Fruit fly (Drosophila melanogaster) whole organism, embryonic: ENCODE results near the gene CG33341.

Source experiments
- Atf3 ChIP-seq: fragments of 200-800 bp; sonication (Bioruptor generic); optimal IDR thresholded peaks from 3 replicates; lab custom pipeline; 2016; ENCODE audit warnings: missing biosample characterization, missing genetic modification characterization
- B-H2 ChIP-seq: fragments of 200-800 bp; sonication (Bioruptor generic); optimal IDR thresholded peaks from 2 replicates; lab custom pipeline; 2018; ENCODE audit warnings: missing biosample characterization, mild to moderate bottlenecking, missing genetic modification characterization
- Bgb ChIP-seq: fragments of 200-800 bp; sonication (Bioruptor generic); IDR thresholded peaks from 2 replicates; pipeline ENCODE4 v1.3.6; 2022; ENCODE audit warnings: missing biosample characterization, missing genetic modification characterization; ENCODE audit not compliant: partially characterized antibody
- Blimp-1 ChIP-seq: fragments of 200-800 bp; sonication (Bioruptor generic); optimal IDR thresholded peaks from 3 replicates; lab custom pipeline; 2018; ENCODE audit warnings: missing biosample characterization, missing genetic modification characterization, mild to moderate bottlenecking, moderate library complexity, missing genetic modification reagents
- CG13287 ChIP-seq: fragments of 200-800 bp; sonication (Bioruptor generic); IDR thresholded peaks from 2 replicates; pipeline ENCODE4 v1.3.6; 2022; ENCODE audit warnings: missing biosample characterization, missing genetic modification characterization; ENCODE audit not compliant: partially characterized antibody
- CG17328 ChIP-seq: fragments of 200-800 bp; sonication (Bioruptor generic); IDR thresholded peaks from 2 replicates; pipeline ENCODE4 v1.3.6; 2022; ENCODE audit warnings: missing biosample characterization, missing genetic modification characterization
- CG32532 ChIP-seq: fragments of 200-800 bp; sonication (Bioruptor generic); IDR thresholded peaks from 2 replicates; pipeline ENCODE4 v1.3.6; 2022; ENCODE audit warnings: missing biosample characterization, missing genetic modification characterization
- CG32767 ChIP-seq: fragments of 200-800 bp; sonication (Bioruptor generic); IDR thresholded peaks from 2 replicates; pipeline ENCODE4 v1.3.6; 2022; ENCODE audit warnings: missing biosample characterization, missing genetic modification characterization
- CG34422 ChIP-seq: fragments of 200-800 bp; sonication (Bioruptor generic); IDR thresholded peaks from 3 replicates; pipeline ENCODE4 v1.3.6; 2022; ENCODE audit warnings: missing biosample characterization, missing genetic modification characterization
- CG4328 ChIP-seq: fragments of 200-800 bp; sonication (Bioruptor generic); optimal IDR thresholded peaks from 3 replicates; lab custom pipeline; 2017; ENCODE audit warnings: missing biosample characterization, missing genetic modification reagents, missing genetic modification characterization
- CG4360 ChIP-seq: fragments of 200-800 bp; sonication (Bioruptor generic); IDR thresholded peaks from 2 replicates; pipeline ENCODE4 v1.3.6; 2022; ENCODE audit warnings: missing biosample characterization, missing genetic modification characterization
- CG4820 ChIP-seq: fragments of 200-800 bp; sonication (Bioruptor generic); optimal IDR thresholded peaks from 3 replicates; lab custom pipeline; 2016; ENCODE audit warnings: missing biosample characterization, missing genetic modification characterization
- CG4854 ChIP-seq: fragments of 200-800 bp; sonication (Bioruptor generic); optimal IDR thresholded peaks from 2 replicates; lab custom pipeline; 2016; ENCODE audit warnings: missing biosample characterization, missing genetic modification characterization, inconsistent platforms
- CG6683 ChIP-seq: fragments of 200-800 bp; sonication (Bioruptor generic); optimal IDR thresholded peaks from 2 replicates; lab custom pipeline; 2017; ENCODE audit warnings: missing biosample characterization, mild to moderate bottlenecking, missing genetic modification characterization, missing genetic modification reagents
- CG7786 ChIP-seq: fragments of 200-800 bp; sonication (Bioruptor generic); optimal IDR thresholded peaks from 2 replicates; lab custom pipeline; 2016; ENCODE audit warnings: missing biosample characterization, missing genetic modification characterization
- CG8290 ChIP-seq, 3 experiments: fragments of 200-800 bp; sonication (Bioruptor generic); optimal IDR thresholded peaks; 2 replicates each; lab custom pipeline; 2016 to 2019; ENCODE audit warnings: missing biosample characterization in 3 of 3, missing genetic modification characterization in 3 of 3, mild to moderate bottlenecking in 2 of 3, moderate library complexity in 1 of 3
- CG8924 ChIP-seq: fragments of 200-800 bp; optimal IDR thresholded peaks from 3 replicates; lab custom pipeline; 2019; ENCODE audit warnings: missing biosample characterization, mild to moderate bottlenecking, missing genetic modification characterization, moderate library complexity
- CG9797 ChIP-seq: fragments of 200-800 bp; sonication (Bioruptor generic); optimal IDR thresholded peaks from 3 replicates; lab custom pipeline; 2018; ENCODE audit warnings: missing biosample characterization, mild to moderate bottlenecking, missing genetic modification characterization
- Deaf1 ChIP-seq: fragments of 200-800 bp; optimal IDR thresholded peaks from 3 replicates; lab custom pipeline; 2019; ENCODE audit warnings: missing biosample characterization, mild to moderate bottlenecking, missing genetic modification characterization, moderate library complexity
- Dip3 ChIP-seq: fragments of 200-800 bp; sonication (Bioruptor generic); optimal IDR thresholded peaks from 3 replicates; lab custom pipeline; 2016; ENCODE audit warnings: missing biosample characterization, missing genetic modification characterization
- Dref ChIP-seq: fragments of 200-800 bp; sonication (Bioruptor generic); IDR thresholded peaks from 2 replicates; pipeline ENCODE4 v1.3.6; 2022; ENCODE audit warnings: missing biosample characterization, missing genetic modification characterization
- ERR ChIP-seq: fragments of 200-800 bp; sonication (Bioruptor generic); optimal IDR thresholded peaks from 2 replicates; lab custom pipeline; 2016; ENCODE audit warnings: missing biosample characterization, missing genetic modification characterization
- Gsc ChIP-seq: fragments of 200-800 bp; sonication (Bioruptor generic); IDR thresholded peaks from 2 replicates; pipeline ENCODE4 v1.3.6; 2022; ENCODE audit warnings: missing biosample characterization, missing genetic modification characterization
- H2.0 ChIP-seq: fragments of 200-800 bp; sonication (Bioruptor generic); IDR thresholded peaks from 2 replicates; pipeline ENCODE4 v1.3.6; 2022; ENCODE audit warnings: missing biosample characterization, missing genetic modification characterization
- Mad ChIP-seq: fragments of 200-800 bp; sonication (Bioruptor generic); optimal IDR thresholded peaks from 2 replicates; lab custom pipeline; 2016; ENCODE audit warnings: missing biosample characterization, missing genetic modification characterization
- Neu2 ChIP-seq: fragments of 200-800 bp; sonication (Bioruptor generic); optimal IDR thresholded peaks from 3 replicates; lab custom pipeline; 2016; ENCODE audit warnings: missing biosample characterization, missing genetic modification characterization, borderline replicate concordance
- Rfx ChIP-seq: fragments of 200-800 bp; sonication (Bioruptor generic); IDR thresholded peaks from 2 replicates; pipeline ENCODE4 v1.3.6; 2022; ENCODE audit warnings: missing biosample characterization, missing genetic modification characterization
- Sox100B ChIP-seq: fragments of 200-800 bp; sonication (Bioruptor generic); optimal IDR thresholded peaks from 3 replicates; lab custom pipeline; 2018; ENCODE audit warnings: missing biosample characterization, mild to moderate bottlenecking, missing genetic modification characterization
- Spps ChIP-seq: fragments of 200-800 bp; sonication (Bioruptor generic); optimal IDR thresholded peaks from 2 replicates; lab custom pipeline; 2018; ENCODE audit warnings: missing biosample characterization, mild to moderate bottlenecking, missing genetic modification characterization
- Sry-β ChIP-seq: fragments of 200-800 bp; sonication (Bioruptor generic); optimal IDR thresholded peaks from 2 replicates; lab custom pipeline; 2018; ENCODE audit warnings: missing biosample characterization, mild to moderate bottlenecking, missing genetic modification characterization, moderate library complexity
- Usf ChIP-seq: fragments of 200-800 bp; sonication (Bioruptor generic); optimal IDR thresholded peaks from 2 replicates; lab custom pipeline; 2017; ENCODE audit warnings: missing genotype, missing biosample characterization, missing genetic modification characterization
- YL-1 ChIP-seq: fragments of 200-800 bp; sonication (Bioruptor generic); optimal IDR thresholded peaks from 3 replicates; lab custom pipeline; 2017; ENCODE audit warnings: missing biosample characterization, mild to moderate bottlenecking, missing genetic modification characterization
- abd-A ChIP-seq: fragments of 200-800 bp; sonication (Bioruptor generic); optimal IDR thresholded peaks from 3 replicates; lab custom pipeline; 2019; ENCODE audit warnings: missing biosample characterization, mild to moderate bottlenecking, missing genetic modification characterization, moderate library complexity
- amos ChIP-seq: fragments of 200-800 bp; sonication (Bioruptor generic); IDR thresholded peaks from 2 replicates; pipeline ENCODE4 v1.3.6; 2022; ENCODE audit warnings: missing biosample characterization, missing genetic modification characterization; ENCODE audit not compliant: partially characterized antibody
- ara ChIP-seq: fragments of 200-800 bp; sonication (Bioruptor generic); IDR thresholded peaks from 2 replicates; pipeline ENCODE4 v1.3.6; 2022; ENCODE audit warnings: missing biosample characterization, missing genetic modification characterization
- corto ChIP-seq: fragments of 200-800 bp; sonication (Bioruptor generic); optimal IDR thresholded peaks from 2 replicates; lab custom pipeline; 2016; ENCODE audit warnings: missing biosample characterization, mild to moderate bottlenecking, missing genetic modification characterization, moderate library complexity
- da ChIP-seq: fragments of 200-800 bp; sonication (Bioruptor generic); optimal IDR thresholded peaks from 2 replicates; lab custom pipeline; 2016; ENCODE audit warnings: missing biosample characterization, missing genetic modification characterization
- dm ChIP-seq: fragments of 200-800 bp; sonication (Bioruptor generic); optimal IDR thresholded peaks from 3 replicates; lab custom pipeline; 2016; ENCODE audit warnings: missing biosample characterization, missing genetic modification characterization
- esg ChIP-seq: fragments of 200-800 bp; sonication (Bioruptor generic); conservative IDR thresholded peaks from 2 replicates; pipeline ENCODE4 v1.3.6; 2022; ENCODE audit warnings: missing biosample characterization, missing genetic modification characterization
- fd102C ChIP-seq: fragments of 200-800 bp; sonication (Bioruptor generic); optimal IDR thresholded peaks from 2 replicates; lab custom pipeline; 2018; ENCODE audit warnings: missing biosample characterization, mild to moderate bottlenecking, missing genetic modification characterization, moderate library complexity
- hkb ChIP-seq, 2 experiments: fragments of 200-800 bp in 1 of 2; fragments of >200 bp in 1 of 2; sonication (Bioruptor generic) in 1 of 2; IDR thresholded peaks in 1 of 2; optimal IDR thresholded peaks in 1 of 2; 2 replicates each; pipeline versions ENCODE4 v1.3.6 to Lab custom; 2017 to 2022; ENCODE audit warnings: missing biosample characterization in 1 of 2, missing genetic modification characterization in 1 of 2
- knrl ChIP-seq: fragments of 200-800 bp; sonication (Bioruptor generic); IDR thresholded peaks from 3 replicates; pipeline ENCODE4 v1.3.6; 2022; ENCODE audit warnings: missing biosample characterization, missing genetic modification characterization; ENCODE audit not compliant: partially characterized antibody
- sd ChIP-seq: fragments of 200-800 bp; sonication (Bioruptor generic); optimal IDR thresholded peaks from 3 replicates; lab custom pipeline; 2018; ENCODE audit warnings: missing biosample characterization, mild to moderate bottlenecking, missing genetic modification characterization, moderate library complexity
- sens ChIP-seq: fragments of 200-800 bp; sonication (Bioruptor generic); peaks from one replicate; lab custom pipeline; 2016; ENCODE audit warnings: missing biosample characterization, missing genetic modification characterization
- seq ChIP-seq: fragments of 200-800 bp; sonication (Bioruptor generic); IDR thresholded peaks from 2 replicates; pipeline ENCODE4 v1.3.6; 2022; ENCODE audit warnings: missing biosample characterization, missing genetic modification characterization
- so ChIP-seq: fragments of 200-800 bp; sonication (Bioruptor generic); IDR thresholded peaks from 3 replicates; pipeline ENCODE4 v1.3.6; 2022; ENCODE audit warnings: missing biosample characterization, missing genetic modification characterization
- tin ChIP-seq: fragments of 200-800 bp; sonication (Bioruptor generic); optimal IDR thresholded peaks from 3 replicates; lab custom pipeline; 2016; ENCODE audit warnings: missing biosample characterization, missing genetic modification characterization
- unc-4 ChIP-seq: fragments of 200-800 bp; sonication (Bioruptor generic); IDR thresholded peaks from 2 replicates; pipeline ENCODE4 v1.3.6; 2022; ENCODE audit warnings: missing biosample characterization, missing genetic modification characterization; ENCODE audit not compliant: partially characterized antibody
- unpg ChIP-seq: fragments of 200-800 bp; sonication (Bioruptor generic); optimal IDR thresholded peaks from 3 replicates; lab custom pipeline; 2018; ENCODE audit warnings: missing biosample characterization, mild to moderate bottlenecking, missing genetic modification characterization, moderate library complexity
- zen2 ChIP-seq: fragments of 200-800 bp; sonication (Bioruptor generic); IDR thresholded peaks from 3 replicates; pipeline ENCODE4 v1.3.6; 2022; ENCODE audit warnings: missing biosample characterization, missing genetic modification characterization; ENCODE audit not compliant: partially characterized antibody

The CG33341 gene

dm6 chr3R:24320342-24320711 is 47.8 kb upstream of the CG33341 start (continued):
- no peak for TF ChIP-seq CG4360 (GFP tag; lab: Robert Waterston, UW)
- TF ChIP-seq Mad (GFP tag; lab: Kevin White, UChicago) = no peak
- no peak for TF ChIP-seq Neu2 (GFP tag; lab: Kevin White, UChicago)
- TF ChIP-seq Gsc (GFP tag; lab: Robert Waterston, UW) = no peak
- no peak for TF ChIP-seq CG6683 (GFP tag; lab: Kevin White, UChicago)
- TF ChIP-seq CG17328 (GFP tag; lab: Robert Waterston, UW) = no peak
- no peak for TF ChIP-seq corto (GFP tag; lab: Kevin White, UChicago)
- no peak for TF ChIP-seq sd (tag; lab: Kevin White, UChicago)
- TF ChIP-seq CG32767 (GFP tag; lab: Robert Waterston, UW) = 0 out of 2 replicates have a peak, but pooled peaks have one; percentile 24
- TF ChIP-seq Blimp-1 (GFP tag; lab: Kevin White, UChicago) = no peak
- TF ChIP-seq so = no peak
- TF ChIP-seq CG8924 (tag; lab: Kevin White, UChicago) = peak; percentile 88
- TF ChIP-seq CG4328 (GFP tag; lab: Kevin White, UChicago) = no peak
- TF ChIP-seq CG8290 (GFP tag; optimal IDR thresholded peaks at IDR 0.05; lab: Kevin White, UChicago) = no peak
- no peak for TF ChIP-seq CG8290 (tag; optimal IDR thresholded peaks at IDR 0.05; lab: Kevin White, UChicago)
- no peak for TF ChIP-seq CG9797 (GFP tag; lab: Kevin White, UChicago)
- peak; percentile 90 for TF ChIP-seq sens
- TF ChIP-seq seq (GFP tag; lab: Robert Waterston, UW) = peak; percentile 82
- no peak for TF ChIP-seq hkb (optimal IDR thresholded peaks at IDR 0.05; lab: Kevin White, UChicago)
- peak; percentile 27; the same call in 1 of the 2 replicates for TF ChIP-seq hkb (GFP tag; IDR thresholded peaks at IDR 0.05; lab: Robert Waterston, UW)
- TF ChIP-seq unc-4 (GFP tag; lab: Robert Waterston, UW) = peak; percentile 63
- no peak for TF ChIP-seq da
- TF ChIP-seq CG4854 (GFP tag; lab: Kevin White, UChicago) = no peak
- no peak for TF ChIP-seq Dip3 (GFP tag; lab: Kevin White, UChicago)
- TF ChIP-seq H2.0 (GFP tag; lab: Robert Waterston, UW) = no peak
- no peak for TF ChIP-seq Usf (GFP tag; lab: Kevin White, UChicago)
- TF ChIP-seq amos (GFP tag; lab: Robert Waterston, UW) = peak; percentile 74
- TF ChIP-seq Sox100B (GFP tag; lab: Kevin White, UChicago) = no peak
- TF ChIP-seq Dref (GFP tag; lab: Robert Waterston, UW) = peak; percentile 87
- TF ChIP-seq Sry-β = no peak
- no peak for TF ChIP-seq esg (GFP tag; lab: Robert Waterston, UW)
- TF ChIP-seq ERR (GFP tag; lab: Kevin White, UChicago) = no peak
- TF ChIP-seq abd-A (tag; lab: Kevin White, UChicago) = no peak
- TF ChIP-seq CG34422 (GFP tag; lab: Robert Waterston, UW) = no peak
- TF ChIP-seq CG32532 (GFP tag; lab: Robert Waterston, UW) = no peak
- TF ChIP-seq zen2 (GFP tag; lab: Robert Waterston, UW) = peak; percentile 57; the same call in 2 of the 3 replicates
- TF ChIP-seq YL-1 (GFP tag; lab: Kevin White, UChicago) = peak; percentile 83
- no peak for TF ChIP-seq B-H2 (GFP tag; lab: Kevin White, UChicago)
- peak; percentile 80 for TF ChIP-seq Bgb (GFP tag; lab: Robert Waterston, UW)
- TF ChIP-seq Spps = no peak
- TF ChIP-seq CG13287 (GFP tag; lab: Robert Waterston, UW) = peak; percentile 79
- no peak for TF ChIP-seq CG4820 (GFP tag; lab: Kevin White, UChicago)
- no peak for TF ChIP-seq unpg (GFP tag; lab: Kevin White, UChicago)
- TF ChIP-seq dm (GFP tag; lab: Kevin White, UChicago) = peak; percentile 28
- no peak for TF ChIP-seq ara (GFP tag; lab: Robert Waterston, UW)
- TF ChIP-seq knrl (GFP tag; lab: Robert Waterston, UW) = peak; percentile 63
- no peak for TF ChIP-seq CG7786 (GFP tag; lab: Kevin White, UChicago)
- no peak for TF ChIP-seq fd102C (GFP tag; lab: Kevin White, UChicago)
- TF ChIP-seq Deaf1 = no peak
- TF ChIP-seq Atf3 (GFP tag; lab: Kevin White, UChicago) = no peak
- TF ChIP-seq Rfx = peak; percentile 52; the same call in 1 of the 2 replicates
- TF ChIP-seq tin (GFP tag; lab: Kevin White, UChicago) = no peak
